Fruit fly (Drosophila melanogaster) whole organism, prepupa: ENCODE data around the gene CG43210.
A peak's percentile ranks its signal among the peaks of the same experiment; 100 is the strongest.

Experiments
- Blimp-1 ChIP-seq: fragments of 200-800 bp; sonication (Bioruptor generic); optimal IDR thresholded peaks from 3 replicates; lab custom pipeline; 2017; ENCODE audit warnings: missing biosample characterization, missing genetic modification characterization, mild to moderate bottlenecking, moderate library complexity, missing genetic modification reagents
- CG10631 ChIP-seq: fragments of 200-800 bp; sonication (Bioruptor generic); optimal IDR thresholded peaks from 2 replicates; lab custom pipeline; 2016; ENCODE audit warnings: missing biosample characterization, missing genetic modification characterization
- CG11902 ChIP-seq: fragments of 200-800 bp; sonication (Bioruptor generic); optimal IDR thresholded peaks from 3 replicates; lab custom pipeline; 2016; ENCODE audit warnings: missing biosample characterization, missing genetic modification characterization
- CG15336 ChIP-seq: fragments of 200-800 bp; sonication (Bioruptor generic); IDR thresholded peaks from 2 replicates; pipeline ENCODE4 v1.3.6; 2022; ENCODE audit warnings: missing biosample characterization, missing genetic modification characterization
- CG1621 ChIP-seq: fragments of 200-800 bp; sonication (Bioruptor generic); optimal IDR thresholded peaks from 3 replicates; lab custom pipeline; 2018; ENCODE audit warnings: missing biosample characterization, mild to moderate bottlenecking, missing genetic modification characterization
- CG16779 ChIP-seq: fragments of 200-800 bp; sonication (Bioruptor generic); optimal IDR thresholded peaks from 3 replicates; lab custom pipeline; 2017; ENCODE audit warnings: missing biosample characterization, mild to moderate bottlenecking, missing genetic modification characterization
- CG3032 ChIP-seq: fragments of 200-800 bp; optimal IDR thresholded peaks from 2 replicates; lab custom pipeline; 2019; ENCODE audit warnings: missing biosample characterization, mild to moderate bottlenecking, missing genetic modification characterization, moderate library complexity
- CG31627 ChIP-seq: fragments of 200-800 bp; sonication (Bioruptor generic); optimal IDR thresholded peaks from 3 replicates; lab custom pipeline; 2016; ENCODE audit warnings: missing biosample characterization, missing genetic modification characterization
- CG32006 ChIP-seq: fragments of 200-800 bp; sonication (Bioruptor generic); optimal IDR thresholded peaks from 3 replicates; lab custom pipeline; 2017; ENCODE audit warnings: missing biosample characterization, mild to moderate bottlenecking, missing genetic modification characterization
- CG3919 ChIP-seq: fragments of 200-800 bp; sonication (Bioruptor generic); optimal IDR thresholded peaks from 3 replicates; lab custom pipeline; 2016; ENCODE audit warnings: missing biosample characterization, missing genetic modification characterization
- CG4318 ChIP-seq: fragments of 200-800 bp; sonication (Bioruptor generic); optimal IDR thresholded peaks from 3 replicates; lab custom pipeline; 2017; ENCODE audit warnings: missing biosample characterization, mild to moderate bottlenecking, missing genetic modification characterization
- CG6163 ChIP-seq: fragments of 200-800 bp; sonication (Bioruptor generic); IDR thresholded peaks from 3 replicates; pipeline ENCODE4 v1.3.6; 2022; ENCODE audit warnings: missing biosample characterization, missing genetic modification characterization
- CG6276 ChIP-seq: fragments of 200-800 bp; sonication (Bioruptor generic); optimal IDR thresholded peaks from 2 replicates; lab custom pipeline; 2017; ENCODE audit warnings: missing biosample characterization, mild to moderate bottlenecking, missing genetic modification characterization
- CG6808 ChIP-seq: fragments of 200-800 bp; sonication (Bioruptor generic); optimal IDR thresholded peaks from 3 replicates; lab custom pipeline; 2017; ENCODE audit warnings: missing biosample characterization, missing genetic modification characterization, mild to moderate bottlenecking, moderate library complexity, missing genetic modification reagents
- CG6854 ChIP-seq: fragments of 200-800 bp; sonication (Bioruptor generic); optimal IDR thresholded peaks from 2 replicates; lab custom pipeline; 2017; ENCODE audit warnings: missing biosample characterization, mild to moderate bottlenecking, missing genetic modification characterization
- CG8119 ChIP-seq: fragments of 200-800 bp; sonication (Bioruptor generic); IDR thresholded peaks from 3 replicates; pipeline ENCODE4 v1.3.6; 2022; ENCODE audit warnings: missing biosample characterization, missing genetic modification characterization
- CG8632 ChIP-seq: fragments of 200-800 bp; sonication (Bioruptor generic); optimal IDR thresholded peaks from 3 replicates; lab custom pipeline; 2016; ENCODE audit warnings: missing biosample characterization, missing genetic modification characterization
- Eip75B ChIP-seq: fragments of 200-800 bp; sonication (Bioruptor generic); optimal IDR thresholded peaks from 3 replicates; lab custom pipeline; 2016; ENCODE audit warnings: missing biosample characterization, missing genetic modification characterization
- Eip78C ChIP-seq: fragments of 200-800 bp; sonication (Bioruptor generic); peaks from one replicate; lab custom pipeline; 2016; ENCODE audit warnings: missing biosample characterization, missing genetic modification characterization
- Eip93F ChIP-seq: fragments of 200-800 bp; sonication (Bioruptor generic); optimal IDR thresholded peaks from 2 replicates; lab custom pipeline; 2016; ENCODE audit warnings: missing biosample characterization, mild to moderate bottlenecking, missing genetic modification characterization
- Gug ChIP-seq: fragments of 200-800 bp; sonication (Bioruptor generic); IDR thresholded peaks from 2 replicates; pipeline ENCODE4 v1.3.6; 2022; ENCODE audit warnings: missing biosample characterization, missing genetic modification characterization
- Hr38 ChIP-seq: sonication (Bioruptor generic); optimal IDR thresholded peaks from 2 replicates; lab custom pipeline; 2016; ENCODE audit warnings: missing biosample characterization, missing genetic modification characterization
- Hr39 ChIP-seq: fragments of 200-800 bp; sonication (Bioruptor generic); optimal IDR thresholded peaks from 2 replicates; lab custom pipeline; 2016; ENCODE audit warnings: missing biosample characterization, missing genetic modification characterization
- Hr4 ChIP-seq: fragments of 200-800 bp; sonication (Bioruptor generic); optimal IDR thresholded peaks from 3 replicates; lab custom pipeline; 2016; ENCODE audit warnings: missing biosample characterization, missing genetic modification characterization
- Met ChIP-seq: fragments of 200-800 bp; sonication (Bioruptor generic); optimal IDR thresholded peaks from 3 replicates; lab custom pipeline; 2016; ENCODE audit warnings: missing biosample characterization, missing genetic modification characterization
- OdsH ChIP-seq: fragments of 200-800 bp; sonication (Bioruptor generic); optimal IDR thresholded peaks from 3 replicates; lab custom pipeline; 2016; ENCODE audit warnings: missing biosample characterization, missing genetic modification characterization
- Smox ChIP-seq: fragments of 200-800 bp; sonication (Bioruptor generic); optimal IDR thresholded peaks from 3 replicates; lab custom pipeline; 2016; ENCODE audit warnings: missing biosample characterization, missing genetic modification characterization
- Sox14 ChIP-seq: fragments of 200-800 bp; sonication (Bioruptor generic); optimal IDR thresholded peaks from 3 replicates; lab custom pipeline; 2016; ENCODE audit warnings: missing biosample characterization, missing genetic modification characterization
- Sox15 ChIP-seq: fragments of 200-800 bp; sonication (Bioruptor generic); optimal IDR thresholded peaks from 3 replicates; lab custom pipeline; 2016; ENCODE audit warnings: missing biosample characterization, missing genetic modification characterization
- achi ChIP-seq: fragments of 200-800 bp; sonication (Bioruptor generic); optimal IDR thresholded peaks from 3 replicates; lab custom pipeline; 2016; ENCODE audit warnings: missing biosample characterization, missing genetic modification characterization
- acj6 ChIP-seq: fragments of 200-800 bp; sonication (Bioruptor generic); optimal IDR thresholded peaks from 3 replicates; lab custom pipeline; 2016; ENCODE audit warnings: missing biosample characterization, missing genetic modification characterization
- cyc ChIP-seq: fragments of 200-800 bp; sonication (Bioruptor generic); optimal IDR thresholded peaks from 3 replicates; lab custom pipeline; 2016; ENCODE audit warnings: missing biosample characterization, missing genetic modification characterization
- eg ChIP-seq: fragments of 200-800 bp; sonication (Bioruptor generic); IDR thresholded peaks from 3 replicates; pipeline ENCODE4 v1.3.6; 2022; ENCODE audit warnings: missing biosample characterization, missing genetic modification characterization
- fd85E ChIP-seq: fragments of 200-800 bp; sonication (Bioruptor generic); optimal IDR thresholded peaks from 3 replicates; lab custom pipeline; 2016; ENCODE audit warnings: missing biosample characterization, missing genetic modification characterization
- net ChIP-seq: fragments of 200-800 bp; sonication (Bioruptor generic); optimal IDR thresholded peaks from 3 replicates; lab custom pipeline; 2016; ENCODE audit warnings: missing biosample characterization, missing genetic modification characterization
- pdm3 ChIP-seq: fragments of 200-800 bp; sonication (Bioruptor generic); optimal IDR thresholded peaks from 3 replicates; lab custom pipeline; 2016; ENCODE audit warnings: missing biosample characterization, missing genetic modification characterization
- salr ChIP-seq, 2 experiments: fragments of 200-800 bp; sonication (Bioruptor generic); optimal IDR thresholded peaks; 3 replicates each; lab custom pipeline; 2016 to 2018; ENCODE audit warnings: missing biosample characterization in 2 of 2, missing genetic modification characterization in 2 of 2, mild to moderate bottlenecking in 1 of 2
- spab ChIP-seq: fragments of 200-800 bp; sonication (Bioruptor generic); optimal IDR thresholded peaks from 2 replicates; lab custom pipeline; 2017; ENCODE audit warnings: missing biosample characterization, mild to moderate bottlenecking, missing genetic modification characterization, missing genetic modification reagents
- ss ChIP-seq, 2 experiments: fragments of 200-800 bp; sonication (Bioruptor generic); optimal IDR thresholded peaks; 2 replicates in 1 of 2; 3 replicates in 1 of 2; lab custom pipeline; 2017 to 2018; ENCODE audit warnings: mild to moderate bottlenecking in 2 of 2, missing biosample characterization in 2 of 2, missing genetic modification characterization in 2 of 2, moderate library complexity in 1 of 2
- svp ChIP-seq: fragments of 200-800 bp; sonication (Bioruptor generic); peaks from one replicate; lab custom pipeline; 2016; ENCODE audit warnings: missing biosample characterization, missing genetic modification characterization
- topi ChIP-seq: fragments of 200-800 bp; sonication (Bioruptor generic); optimal IDR thresholded peaks from 3 replicates; lab custom pipeline; 2016; ENCODE audit warnings: missing biosample characterization, missing genetic modification characterization
- vri ChIP-seq: fragments of 200-800 bp; sonication (Bioruptor generic); optimal IDR thresholded peaks from 3 replicates; lab custom pipeline; 2016; ENCODE audit warnings: missing biosample characterization, mild to moderate bottlenecking, missing genetic modification characterization

The CG43210 gene

DNA sequence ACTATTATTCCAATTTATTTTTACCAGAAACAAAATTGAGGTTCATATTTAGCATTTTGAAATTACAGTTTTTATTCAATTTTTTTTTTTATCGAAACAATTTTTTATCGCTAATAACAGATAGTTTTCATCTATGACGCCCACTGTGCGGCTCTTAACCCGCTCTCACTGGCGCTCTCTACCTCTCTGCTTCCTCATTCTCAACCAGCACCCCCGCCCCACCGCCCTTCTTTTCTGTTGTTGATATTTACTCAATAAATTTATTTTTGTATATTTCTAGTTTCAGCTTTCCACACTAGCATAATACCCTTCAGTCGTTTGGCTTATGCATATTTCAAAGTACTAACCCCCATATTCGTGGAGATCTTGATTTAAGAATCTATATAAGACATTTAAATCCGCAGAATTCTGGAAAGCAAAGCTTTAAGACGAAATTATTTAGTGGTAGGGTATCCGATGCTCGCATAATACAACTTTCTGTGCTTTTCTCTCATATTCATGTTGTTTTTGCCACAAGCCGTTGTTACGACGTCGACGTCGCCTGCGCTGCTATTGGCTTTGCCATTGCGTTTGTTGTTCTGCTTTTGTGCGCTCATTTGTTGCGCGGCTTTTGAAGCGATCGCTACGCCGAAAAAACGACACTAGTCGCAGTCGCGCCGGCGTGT, 19.0 kb upstream of the CG43210 start (continued):
- peak; percentile 82 for TF ChIP-seq Sox15 (GFP tag; lab: Kevin White, UChicago)
- TF ChIP-seq CG11902, result peak; percentile 83
- peak; percentile 84 for TF ChIP-seq CG4318 (GFP tag; lab: Kevin White, UChicago)
- peak; percentile 88 for TF ChIP-seq CG1621 (tag; lab: Kevin White, UChicago)
- TF ChIP-seq Gug (GFP tag; lab: Robert Waterston, UW), result peak; percentile 87
- peak; percentile 89 for TF ChIP-seq CG10631 (GFP tag; lab: Kevin White, UChicago)
- peak; percentile 90 for TF ChIP-seq CG15336 (GFP tag; lab: Robert Waterston, UW)
- TF ChIP-seq Blimp-1 (GFP tag; lab: Kevin White, UChicago), result peak; percentile 27
- TF ChIP-seq ss (GFP tag; optimal IDR thresholded peaks at IDR 0.05; lab: Kevin White, UChicago), result peak; percentile 85 to 86
- TF ChIP-seq salr (GFP tag; optimal IDR thresholded peaks at IDR 0.05; lab: Kevin White, UChicago), result peak; percentile 86 to 90
- TF ChIP-seq CG6276, result peak; percentile 84
- peak; percentile 86 for TF ChIP-seq CG16779 (tag; lab: Kevin White, UChicago)
- peak; percentile 92 for TF ChIP-seq CG8119 (GFP tag; lab: Robert Waterston, UW)
- TF ChIP-seq vri (GFP tag; lab: Kevin White, UChicago), result peak; percentile 72
- TF ChIP-seq Hr39, result peak; percentile 84
- TF ChIP-seq Smox (GFP tag; lab: Kevin White, UChicago), result peak; percentile 76
- TF ChIP-seq Eip78C (GFP tag; lab: Kevin White, UChicago), result peak; percentile 96
- no peak for TF ChIP-seq Hr38 (GFP tag; lab: Kevin White, UChicago)
- TF ChIP-seq Hr4 (GFP tag; lab: Kevin White, UChicago), result peak; percentile 93
- TF ChIP-seq achi (GFP tag; lab: Kevin White, UChicago), result peak; percentile 87

DNA sequence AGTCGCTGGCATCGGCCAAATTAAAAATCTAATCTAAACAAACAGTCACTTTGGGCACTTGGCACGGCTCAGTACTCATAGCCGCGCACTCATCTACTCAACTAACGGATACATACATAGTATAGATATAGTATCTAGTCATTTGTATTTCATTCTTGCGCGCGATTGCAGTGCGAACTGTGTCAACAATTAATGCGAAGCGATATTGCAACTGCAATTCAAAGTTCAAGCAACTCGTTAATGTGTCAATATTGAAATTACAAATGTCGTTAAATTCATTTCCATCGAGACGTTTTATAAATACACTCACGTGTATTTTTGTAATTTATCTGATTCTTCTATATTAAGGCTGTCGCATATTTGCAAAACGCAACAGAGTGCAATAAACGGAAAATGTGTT, 17.3 kb upstream of the CG43210 start:
- peak; percentile 5 for TF ChIP-seq CG6808
- no peak for TF ChIP-seq Hr38 (GFP tag; lab: Kevin White, UChicago)
- peak; percentile 27 for TF ChIP-seq vri (GFP tag; lab: Kevin White, UChicago)
- no peak for TF ChIP-seq Sox14 (GFP tag; lab: Kevin White, UChicago)
- TF ChIP-seq CG6163, result 0 out of 3 replicates have a peak, but pooled peaks have one; percentile 11

DNA sequence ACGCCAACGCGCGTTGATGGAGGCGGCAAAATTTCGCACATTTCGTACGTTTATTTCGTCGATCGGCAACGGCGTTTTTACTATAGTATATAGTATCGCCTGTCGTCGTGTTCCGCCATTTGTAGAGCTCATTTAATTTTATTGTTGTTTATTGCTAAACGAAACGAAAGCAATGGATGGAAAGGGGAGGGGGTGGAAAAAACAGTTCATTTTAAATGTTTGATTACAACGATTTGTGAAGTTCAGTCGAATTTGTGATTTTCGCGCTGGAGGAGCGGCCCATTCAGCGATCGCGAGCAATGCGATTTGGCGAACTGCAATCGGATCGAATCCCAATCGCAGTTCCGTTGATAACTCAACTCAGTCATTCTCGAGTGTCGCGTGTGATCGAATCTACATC, 16.0 kb upstream of the CG43210 start:
- TF ChIP-seq Hr38 (GFP tag; lab: Kevin White, UChicago) (no peak), fd85E (GFP tag; lab: Kevin White, UChicago) (no peak), svp (GFP tag; lab: Kevin White, UChicago) (no peak), Eip75B (GFP tag; lab: Kevin White, UChicago) (no peak), CG6808 (no peak)

DNA sequence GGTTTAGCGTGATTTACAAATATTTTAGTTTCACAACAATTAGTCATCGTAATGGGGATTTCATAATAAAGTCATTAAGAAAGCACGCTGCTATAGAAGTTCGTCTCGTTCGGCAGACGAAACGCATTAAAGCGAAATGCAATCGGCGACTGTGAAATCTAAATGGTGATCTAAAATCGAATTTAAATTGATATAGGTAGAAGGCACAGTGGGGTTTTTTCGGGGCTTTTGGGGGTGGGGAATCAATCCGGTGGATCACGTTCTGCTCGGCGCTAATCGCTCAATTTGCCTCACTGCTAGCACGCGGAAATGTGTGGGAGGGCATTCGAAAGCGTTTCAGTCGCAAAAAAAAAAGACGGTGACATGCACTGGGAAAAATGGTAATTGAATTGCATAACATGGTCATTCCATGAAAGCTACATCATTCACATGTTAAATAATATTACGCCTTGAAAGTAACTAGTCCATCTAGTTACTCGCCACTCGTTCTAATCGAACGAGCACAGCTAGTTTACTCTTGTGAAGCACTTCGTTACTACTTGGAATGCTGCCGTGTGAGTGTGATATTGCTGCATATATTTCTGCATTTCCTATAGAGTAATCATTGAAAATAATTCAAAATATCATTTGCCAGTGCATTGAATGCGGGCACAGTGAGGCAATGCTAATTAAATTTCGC, 12.9 kb upstream of the CG43210 start:
- TF ChIP-seq topi (GFP tag; lab: Kevin White, UChicago) (no peak), Hr39 (peak; percentile 28), svp (GFP tag; lab: Kevin White, UChicago) (peak; percentile 75), CG6854 (GFP tag; lab: Kevin White, UChicago) (no peak), Eip93F (GFP tag; lab: Kevin White, UChicago) (no peak), CG6163 (0 out of 3 replicates have a peak, but pooled peaks have one; percentile 13), Hr4 (GFP tag; lab: Kevin White, UChicago) (peak; percentile 43), CG16779 (tag; lab: Kevin White, UChicago) (no peak), acj6 (GFP tag; lab: Kevin White, UChicago) (peak; percentile 9), CG31627 (GFP tag; lab: Kevin White, UChicago) (peak; percentile 10), CG3919 (GFP tag; lab: Kevin White, UChicago) (peak; percentile 5), CG10631 (GFP tag; lab: Kevin White, UChicago) (peak; percentile 35), eg (GFP tag; lab: Robert Waterston, UW) (0 out of 3 replicates have a peak, but pooled peaks have one; percentile 43), CG15336 (GFP tag; lab: Robert Waterston, UW) (0 out of 2 replicates have a peak, but pooled peaks have one; percentile 24), net (GFP tag; lab: Kevin White, UChicago) (peak; percentile 6), Smox (GFP tag; lab: Kevin White, UChicago) (no peak), cyc (GFP tag; lab: Kevin White, UChicago) (peak; percentile 20), CG3032 (peak; percentile 2), Met (peak; percentile 6), Eip78C (GFP tag; lab: Kevin White, UChicago) (peak; percentile 79), CG8632 (GFP tag; lab: Kevin White, UChicago) (peak; percentile 7), OdsH (peak; percentile 40), Gug (GFP tag; lab: Robert Waterston, UW) (peak; percentile 24; the same call in 1 of the 2 replicates), pdm3 (peak; percentile 12), CG32006 (GFP tag; lab: Kevin White, UChicago) (peak; percentile 54), spab (GFP tag; lab: Kevin White, UChicago) (peak; percentile 2), achi (GFP tag; lab: Kevin White, UChicago) (peak; percentile 17)
